Fruit fly (Drosophila melanogaster) whole organism, embryonic: ENCODE measurements around the gene Idh3g.

ENCODE experiments used
- Atf-2 ChIP-seq: fragments of 200-800 bp; sonication (Bioruptor generic); optimal IDR thresholded peaks from 2 replicates; lab custom pipeline; 2016; ENCODE audit warnings: missing biosample characterization, missing genetic modification characterization
- CG12236 ChIP-seq: fragments of 200-800 bp; sonication (Bioruptor generic); optimal IDR thresholded peaks from 2 replicates; lab custom pipeline; 2016; ENCODE audit warnings: missing biosample characterization, missing genetic modification characterization
- CG15696 ChIP-seq: fragments of 200-800 bp; sonication (Bioruptor generic); optimal IDR thresholded peaks from 2 replicates; lab custom pipeline; 2019; ENCODE audit warnings: missing biosample characterization, mild to moderate bottlenecking, missing genetic modification characterization, moderate library complexity
- CG4360 ChIP-seq: fragments of 200-800 bp; sonication (Bioruptor generic); IDR thresholded peaks from 2 replicates; pipeline ENCODE4 v1.3.6; 2022; ENCODE audit warnings: missing biosample characterization, missing genetic modification characterization
- Hr39 ChIP-seq: fragments of >200 bp; optimal IDR thresholded peaks from 2 replicates; lab custom pipeline; 2017
- Ravus ChIP-seq: fragments of 200-800 bp; sonication (Bioruptor generic); IDR thresholded peaks from 2 replicates; pipeline ENCODE4 v1.3.6; 2022; ENCODE audit warnings: missing biosample characterization, missing genetic modification characterization
- disco-r ChIP-seq: fragments of 200-800 bp; sonication (Bioruptor generic); optimal IDR thresholded peaks from 2 replicates; lab custom pipeline; 2016; ENCODE audit warnings: missing biosample characterization, missing genetic modification characterization
- gcm2 ChIP-seq: fragments of 200-800 bp; sonication (Bioruptor generic); optimal IDR thresholded peaks from 2 replicates; lab custom pipeline; 2016; ENCODE audit warnings: missing biosample characterization, missing genetic modification characterization
- grn ChIP-seq: fragments of 200-800 bp; sonication (Bioruptor generic); optimal IDR thresholded peaks from 3 replicates; lab custom pipeline; 2017; ENCODE audit warnings: missing biosample characterization, missing genetic modification characterization
- mam ChIP-seq: fragments of 200-800 bp; sonication (Bioruptor generic); optimal IDR thresholded peaks from 3 replicates; lab custom pipeline; 2016; ENCODE audit warnings: missing biosample characterization, missing genetic modification characterization
- sima ChIP-seq: fragments of 200-800 bp; sonication (Bioruptor generic); optimal IDR thresholded peaks from 2 replicates; lab custom pipeline; 2016; ENCODE audit warnings: missing biosample characterization, missing genetic modification characterization
- unpg ChIP-seq: fragments of 200-800 bp; sonication (Bioruptor generic); optimal IDR thresholded peaks from 3 replicates; lab custom pipeline; 2018; ENCODE audit warnings: missing biosample characterization, mild to moderate bottlenecking, missing genetic modification characterization, moderate library complexity

- TF ChIP-seq sima (GFP tag; lab: Kevin White, UChicago) (no peak), Ravus (GFP tag; lab: Robert Waterston, UW) (no peak), gcm2 (GFP tag; lab: Kevin White, UChicago) (no peak), Atf-2 (GFP tag; lab: Kevin White, UChicago) (no peak), unpg (GFP tag; lab: Kevin White, UChicago) (no peak), disco-r (GFP tag; lab: Kevin White, UChicago) (no peak), CG12236 (no peak), Hr39 (lab: Kevin White, UChicago) (no peak), CG4360 (GFP tag; lab: Robert Waterston, UW) (no peak), grn (GFP tag; lab: Kevin White, UChicago) (no peak), CG15696 (tag; lab: Kevin White, UChicago) (peak; percentile 90), mam (GFP tag; lab: Kevin White, UChicago) (no peak)
Measured at dm6 chr3R:25637294-25638174, 43.1 kb upstream of the Idh3g start, which contains the start of gene jigr1.
